Fruit fly (Drosophila melanogaster) whole organism, embryonic: ENCODE results near the gene CG10298.
A peak's percentile ranks its signal among the peaks of the same experiment; 100 is the strongest.

Source experiments
- CG15601 ChIP-seq: fragments of 200-800 bp; sonication (Bioruptor generic); optimal IDR thresholded peaks from 3 replicates; lab custom pipeline; 2019; ENCODE audit warnings: missing biosample characterization, mild to moderate bottlenecking, missing genetic modification characterization, moderate library complexity
- CG2202 ChIP-seq: fragments of 200-800 bp; sonication (Bioruptor generic); optimal IDR thresholded peaks from 2 replicates; lab custom pipeline; 2018; ENCODE audit warnings: missing biosample characterization, mild to moderate bottlenecking, missing genetic modification characterization
- D19B ChIP-seq: fragments of 200-800 bp; sonication (Bioruptor generic); optimal IDR thresholded peaks from 2 replicates; lab custom pipeline; 2017; ENCODE audit warnings: missing biosample characterization, mild to moderate bottlenecking, missing genetic modification characterization
- pum ChIP-seq: fragments of 200-800 bp; sonication (Bioruptor generic); optimal IDR thresholded peaks from 2 replicates; lab custom pipeline; 2016; ENCODE audit warnings: missing biosample characterization, missing genetic modification characterization

Gene CG10298

dm6 chr3R:6388414-6388830 is 45.6 kb downstream of the CG10298 start (continued):
- TF ChIP-seq CG15601 (tag; lab: Kevin White, UChicago) (peak; percentile 13), D19B (peak; percentile 44), pum (GFP tag; lab: Kevin White, UChicago) (no peak), CG2202 (tag; lab: Kevin White, UChicago) (no peak)
